1 fruit fly cellular context compared by ENCODE assay signal in genomic region chrX:7000444-7001134, dm6.
TF ChIP-seq lines count a peak whose summit lies in the region.

No protein-coding gene starts in this region.

TF ChIP-seq in whole organism, embryonic, 481 proteins besides CTCF, POLR2A, EP300 and RAD21 (continued from another document and continues in another):
- no peak for TF ChIP-seq Awh (GFP tag; IDR thresholded peaks at IDR 0.05; lab: Robert Waterston, UW)
- TF ChIP-seq Six4 (GFP tag; optimal IDR thresholded peaks at IDR 0.05; lab: Kevin White, UChicago): peak; percentile 16
- TF ChIP-seq lilli (GFP tag; optimal IDR thresholded peaks at IDR 0.05; lab: Kevin White, UChicago): peak; percentile 28
- no peak for TF ChIP-seq mirr (GFP tag; optimal IDR thresholded peaks at IDR 0.05; lab: Kevin White, UChicago)
- no peak for TF ChIP-seq CG14965 (GFP tag; optimal IDR thresholded peaks at IDR 0.05; lab: Kevin White, UChicago; ENCODE audit: borderline replicate concordance)
- TF ChIP-seq slp2 (GFP tag; optimal IDR thresholded peaks at IDR 0.05; lab: Kevin White, UChicago): no peak
- peak; percentile 66 for TF ChIP-seq CG13775 (GFP tag; optimal IDR thresholded peaks at IDR 0.05; lab: Kevin White, UChicago)
- peak; percentile 87 for TF ChIP-seq CG10321 (GFP tag; IDR thresholded peaks at IDR 0.05; lab: Robert Waterston, UW)
- TF ChIP-seq Optix (GFP tag; IDR thresholded peaks at IDR 0.05; lab: Robert Waterston, UW): no peak
- TF ChIP-seq cg (GFP tag; optimal IDR thresholded peaks at IDR 0.05; lab: Kevin White, UChicago): peak; percentile 15
- no peak for TF ChIP-seq esg (GFP tag; conservative IDR thresholded peaks at IDR 0.05; lab: Robert Waterston, UW)
- TF ChIP-seq lbe (GFP tag; optimal IDR thresholded peaks at IDR 0.05; lab: Kevin White, UChicago): no peak
- peak in 1 of 2 experiments; percentile 89 for TF ChIP-seq eve (GFP tag; optimal IDR thresholded peaks at IDR 0.05; lab: Kevin White, UChicago)
- no peak for TF ChIP-seq CG4360 (GFP tag; IDR thresholded peaks at IDR 0.05; lab: Robert Waterston, UW)
- no peak for TF ChIP-seq sob (GFP tag; IDR thresholded peaks at IDR 0.05; lab: Robert Waterston, UW)
- TF ChIP-seq CG30403 (GFP tag; optimal IDR thresholded peaks at IDR 0.05; lab: Kevin White, UChicago): peak; percentile 65
- TF ChIP-seq emc (GFP tag; optimal IDR thresholded peaks at IDR 0.05; lab: Kevin White, UChicago): no peak
- TF ChIP-seq Atf6 (GFP tag; IDR thresholded peaks at IDR 0.05; lab: Robert Waterston, UW): no peak
- no peak for TF ChIP-seq trem (tag; optimal IDR thresholded peaks at IDR 0.05; lab: Kevin White, UChicago)
- TF ChIP-seq ash1 (GFP tag; optimal IDR thresholded peaks at IDR 0.05; lab: Kevin White, UChicago): no peak
- peak; percentile 31 to 43 for TF ChIP-seq Trl (optimal IDR thresholded peaks at IDR 0.05; lab: Kevin White, UChicago)
- TF ChIP-seq Trl (GFP tag; optimal IDR thresholded peaks at IDR 0.05; lab: Kevin White, UChicago): no peak
- TF ChIP-seq CG10366 (GFP tag; IDR thresholded peaks at IDR 0.05; lab: Robert Waterston, UW): no peak
- TF ChIP-seq pros (GFP tag; optimal IDR thresholded peaks at IDR 0.05; lab: Kevin White, UChicago): peak; percentile 89
- TF ChIP-seq ham (GFP tag; IDR thresholded peaks at IDR 0.05; lab: Robert Waterston, UW): no peak
- no peak for TF ChIP-seq pzg (GFP tag; optimal IDR thresholded peaks at IDR 0.05; lab: Kevin White, UChicago)
- peak; percentile 45 for TF ChIP-seq CG12769 (tag; optimal IDR thresholded peaks at IDR 0.05; lab: Kevin White, UChicago)
- peak; percentile 8 for TF ChIP-seq CG1603 (tag; optimal IDR thresholded peaks at IDR 0.05; lab: Kevin White, UChicago)
- TF ChIP-seq CG30431 (GFP tag; optimal IDR thresholded peaks at IDR 0.05; lab: Kevin White, UChicago): no peak
- TF ChIP-seq HLH54F (GFP tag; optimal IDR thresholded peaks at IDR 0.05; lab: Kevin White, UChicago): no peak
- TF ChIP-seq ato (GFP tag; IDR thresholded peaks at IDR 0.05; lab: Robert Waterston, UW; ENCODE audit: partially characterized antibody): no peak
- no peak for TF ChIP-seq az2 (GFP tag; optimal IDR thresholded peaks at IDR 0.05; lab: Kevin White, UChicago)
- TF ChIP-seq stc (GFP tag; IDR thresholded peaks at IDR 0.05; lab: Robert Waterston, UW): 0 out of 2 replicates have a peak, but pooled peaks have one; percentile 11
- TF ChIP-seq nom (GFP tag; optimal IDR thresholded peaks at IDR 0.05; lab: Kevin White, UChicago): peak; percentile 24
- no peak for TF ChIP-seq luna (GFP tag; optimal IDR thresholded peaks at IDR 0.05; lab: Kevin White, UChicago)
- no peak for TF ChIP-seq btn (GFP tag; optimal IDR thresholded peaks at IDR 0.05; lab: Kevin White, UChicago)
- peak; percentile 89 for TF ChIP-seq CG15479 (GFP tag; optimal IDR thresholded peaks at IDR 0.05; lab: Kevin White, UChicago)
- TF ChIP-seq Scr (GFP tag; IDR thresholded peaks at IDR 0.05; lab: Robert Waterston, UW; ENCODE audit: partially characterized antibody): no peak
- TF ChIP-seq pho (GFP tag; optimal IDR thresholded peaks at IDR 0.05; lab: Kevin White, UChicago): peak; percentile 40
- no peak for TF ChIP-seq gt (GFP tag; IDR thresholded peaks at IDR 0.05; lab: Robert Waterston, UW)
- TF ChIP-seq Hr78 (GFP tag; optimal IDR thresholded peaks at IDR 0.05; lab: Kevin White, UChicago): peak in 1 of 2 experiments; percentile 12
- no peak for TF ChIP-seq CG11560 (tag; IDR thresholded peaks at IDR 0.05; lab: Robert Waterston, UW)
- TF ChIP-seq CG1024 (GFP tag; IDR thresholded peaks at IDR 0.05; lab: Robert Waterston, UW): no peak
- TF ChIP-seq shn (GFP tag; optimal IDR thresholded peaks at IDR 0.05; lab: Kevin White, UChicago): peak; percentile 37
- TF ChIP-seq CG8944 (GFP tag; optimal IDR thresholded peaks at IDR 0.05; lab: Kevin White, UChicago): no peak
- TF ChIP-seq CG12236 (GFP tag; optimal IDR thresholded peaks at IDR 0.05; lab: Kevin White, UChicago): peak; percentile 36
- peak; percentile 42 for TF ChIP-seq Hr3 (GFP tag; optimal IDR thresholded peaks at IDR 0.05; lab: Kevin White, UChicago)
- no peak for TF ChIP-seq NK7.1 (GFP tag; optimal IDR thresholded peaks at IDR 0.05; lab: Kevin White, UChicago)
- TF ChIP-seq sc (optimal IDR thresholded peaks at IDR 0.05; lab: Kevin White, UChicago): no peak
- TF ChIP-seq sc (GFP tag; optimal IDR thresholded peaks at IDR 0.05; lab: Kevin White, UChicago): no peak
- TF ChIP-seq eyg (GFP tag; optimal IDR thresholded peaks at IDR 0.05; lab: Kevin White, UChicago): no peak
- no peak for TF ChIP-seq pum (GFP tag; optimal IDR thresholded peaks at IDR 0.05; lab: Kevin White, UChicago)
- no peak for TF ChIP-seq MTF-1 (GFP tag; optimal IDR thresholded peaks at IDR 0.05; lab: Kevin White, UChicago; ENCODE audit: borderline replicate concordance)
- TF ChIP-seq ind (GFP tag; optimal IDR thresholded peaks at IDR 0.05; lab: Kevin White, UChicago): peak; percentile 54
- no peak for TF ChIP-seq gem (tag; optimal IDR thresholded peaks at IDR 0.05; lab: Kevin White, UChicago)
- TF ChIP-seq MESR4 (GFP tag; optimal IDR thresholded peaks at IDR 0.05; lab: Kevin White, UChicago): no peak
- TF ChIP-seq Nf-YB (GFP tag; optimal IDR thresholded peaks at IDR 0.05; lab: Kevin White, UChicago): no peak
- TF ChIP-seq Usf (GFP tag; optimal IDR thresholded peaks at IDR 0.05; lab: Kevin White, UChicago): no peak
- TF ChIP-seq Ssrp (tag; optimal IDR thresholded peaks at IDR 0.05; lab: Kevin White, UChicago): peak; percentile 45
- no peak for TF ChIP-seq CG10959 (GFP tag; IDR thresholded peaks at IDR 0.05; lab: Robert Waterston, UW)
- TF ChIP-seq CG14710 (tag; optimal IDR thresholded peaks at IDR 0.05; lab: Kevin White, UChicago): peak; percentile 48
- TF ChIP-seq CG9727 (GFP tag; optimal IDR thresholded peaks at IDR 0.05; lab: Kevin White, UChicago): peak; percentile 64
- peak; percentile 25 for TF ChIP-seq CG5180 (GFP tag; optimal IDR thresholded peaks at IDR 0.05; lab: Kevin White, UChicago)
- TF ChIP-seq CG13287 (GFP tag; IDR thresholded peaks at IDR 0.05; lab: Robert Waterston, UW; ENCODE audit: partially characterized antibody): no peak
- TF ChIP-seq Sry-δ (GFP tag; optimal IDR thresholded peaks at IDR 0.05; lab: Kevin White, UChicago): peak; percentile 17
- peak; percentile 57; the same call in 2 of the 3 replicates for TF ChIP-seq CG11695 (GFP tag; IDR thresholded peaks at IDR 0.05; lab: Robert Waterston, UW)
- peak; percentile 25 for TF ChIP-seq nerfin-1 (tag; optimal IDR thresholded peaks at IDR 0.05; lab: Kevin White, UChicago)
- TF ChIP-seq CG15073 (GFP tag; optimal IDR thresholded peaks at IDR 0.05; lab: Kevin White, UChicago): no peak
- no peak for TF ChIP-seq aop (GFP tag; IDR thresholded peaks at IDR 0.05; lab: Robert Waterston, UW)
- no peak for TF ChIP-seq Doc2 (GFP tag; IDR thresholded peaks at IDR 0.05; lab: Robert Waterston, UW)
- TF ChIP-seq Tbp (GFP tag; optimal IDR thresholded peaks at IDR 0.05; lab: Kevin White, UChicago): no peak
- peak; percentile 16 for TF ChIP-seq tin (GFP tag; optimal IDR thresholded peaks at IDR 0.05; lab: Kevin White, UChicago)
- no peak for TF ChIP-seq knrl (GFP tag; IDR thresholded peaks at IDR 0.05; lab: Robert Waterston, UW; ENCODE audit: partially characterized antibody)
- TF ChIP-seq CG10431 (GFP tag; optimal IDR thresholded peaks at IDR 0.05; lab: Kevin White, UChicago): no peak
- no peak for TF ChIP-seq yki (optimal IDR thresholded peaks at IDR 0.05; lab: Kevin White, UChicago)
- no peak for TF ChIP-seq p53 (GFP tag; optimal IDR thresholded peaks at IDR 0.05; lab: Kevin White, UChicago)
- no peak for TF ChIP-seq CG6254 (GFP tag; optimal IDR thresholded peaks at IDR 0.05; lab: Kevin White, UChicago)
- TF ChIP-seq her (GFP tag; optimal IDR thresholded peaks at IDR 0.05; lab: Kevin White, UChicago): no peak
- peak; percentile 38 for TF ChIP-seq CG15696 (tag; optimal IDR thresholded peaks at IDR 0.05; lab: Kevin White, UChicago)
- TF ChIP-seq Mrtf (GFP tag; IDR thresholded peaks at IDR 0.05; lab: Robert Waterston, UW): no peak
- no peak for TF ChIP-seq zf30C (GFP tag; optimal IDR thresholded peaks at IDR 0.05; lab: Kevin White, UChicago)
- TF ChIP-seq D19A (tag; optimal IDR thresholded peaks at IDR 0.05; lab: Kevin White, UChicago): peak; percentile 65
- no peak for TF ChIP-seq CG33557 (GFP tag; optimal IDR thresholded peaks at IDR 0.05; lab: Kevin White, UChicago)
- 0 out of 3 replicates have a peak, but pooled peaks have one; percentile 32 for TF ChIP-seq CG11093 (GFP tag; IDR thresholded peaks at IDR 0.05; lab: Robert Waterston, UW)
- TF ChIP-seq B-H1 (GFP tag; IDR thresholded peaks at IDR 0.05; lab: Robert Waterston, UW): no peak
- TF ChIP-seq CG3847 (GFP tag; IDR thresholded peaks at IDR 0.05; lab: Robert Waterston, UW): no peak
- TF ChIP-seq Xrp1 (GFP tag; IDR thresholded peaks at IDR 0.05; lab: Robert Waterston, UW): no peak
- TF ChIP-seq danr (GFP tag; IDR thresholded peaks at IDR 0.05; lab: Robert Waterston, UW): no peak
- TF ChIP-seq gcm2 (GFP tag; optimal IDR thresholded peaks at IDR 0.05; lab: Kevin White, UChicago): no peak
- peak; percentile 47 for TF ChIP-seq nmo (GFP tag; optimal IDR thresholded peaks at IDR 0.05; lab: Kevin White, UChicago)
- TF ChIP-seq CG8765 (GFP tag; IDR thresholded peaks at IDR 0.05; lab: Robert Waterston, UW): no peak
- TF ChIP-seq mam (GFP tag; optimal IDR thresholded peaks at IDR 0.05; lab: Kevin White, UChicago): no peak
- TF ChIP-seq CG13624 (GFP tag; optimal IDR thresholded peaks at IDR 0.05; lab: Kevin White, UChicago): no peak
- TF ChIP-seq Eip74EF (GFP tag; optimal IDR thresholded peaks at IDR 0.05; lab: Kevin White, UChicago): no peak
- no peak for TF ChIP-seq chn (GFP tag; optimal IDR thresholded peaks at IDR 0.05; lab: Kevin White, UChicago)
- TF ChIP-seq Pdp1 (GFP tag; optimal IDR thresholded peaks at IDR 0.05; lab: Kevin White, UChicago): no peak
- no peak for TF ChIP-seq hth (optimal IDR thresholded peaks at IDR 0.05; lab: Kevin White, UChicago)
- TF ChIP-seq Bgb (GFP tag; IDR thresholded peaks at IDR 0.05; lab: Robert Waterston, UW; ENCODE audit: partially characterized antibody): peak; percentile 8; the same call in 1 of the 2 replicates
- no peak for TF ChIP-seq Dp (GFP tag; optimal IDR thresholded peaks at IDR 0.05; lab: Kevin White, UChicago)
- TF ChIP-seq C15 (GFP tag; IDR thresholded peaks at IDR 0.05; lab: Robert Waterston, UW): no peak
- TF ChIP-seq ab (GFP tag; optimal IDR thresholded peaks at IDR 0.05; lab: Kevin White, UChicago): no peak
- TF ChIP-seq Spps (tag; optimal IDR thresholded peaks at IDR 0.05; lab: Kevin White, UChicago): no peak
- no peak for TF ChIP-seq CG17568 (GFP tag; optimal IDR thresholded peaks at IDR 0.05; lab: Kevin White, UChicago)
- no peak for TF ChIP-seq CG6683 (GFP tag; optimal IDR thresholded peaks at IDR 0.05; lab: Kevin White, UChicago)
- peak; percentile 18 for TF ChIP-seq CG3281 (GFP tag; optimal IDR thresholded peaks at IDR 0.05; lab: Kevin White, UChicago)
- no peak for TF ChIP-seq caup (GFP tag; optimal IDR thresholded peaks at IDR 0.05; lab: Kevin White, UChicago; ENCODE audit: severe bottlenecking)
- TF ChIP-seq Hey (tag; optimal IDR thresholded peaks at IDR 0.05; lab: Kevin White, UChicago): no peak
- TF ChIP-seq wdn (GFP tag; IDR thresholded peaks at IDR 0.05; lab: Robert Waterston, UW): no peak
- no peak for TF ChIP-seq ken (GFP tag; IDR thresholded peaks at IDR 0.05; lab: Robert Waterston, UW)
- no peak for TF ChIP-seq Nf-YC (tag; optimal IDR thresholded peaks at IDR 0.05; lab: Kevin White, UChicago)
- no peak for TF ChIP-seq hb (GFP tag; IDR thresholded peaks at IDR 0.05; lab: Robert Waterston, UW; ENCODE audit: partially characterized antibody)
- no peak for TF ChIP-seq fd64A (GFP tag; optimal IDR thresholded peaks at IDR 0.05; lab: Kevin White, UChicago)
- no peak for TF ChIP-seq onecut (GFP tag; IDR thresholded peaks at IDR 0.05; lab: Robert Waterston, UW)
- no peak for TF ChIP-seq MBD-R2 (GFP tag; IDR thresholded peaks at IDR 0.05; lab: Robert Waterston, UW)
- TF ChIP-seq CG34224 (GFP tag; IDR thresholded peaks at IDR 0.05; lab: Robert Waterston, UW; ENCODE audit: partially characterized antibody): no peak
- no peak for TF ChIP-seq hbn (GFP tag; IDR thresholded peaks at IDR 0.05; lab: Robert Waterston, UW; ENCODE audit: partially characterized antibody)
- TF ChIP-seq zfh2 (GFP tag; optimal IDR thresholded peaks at IDR 0.05; lab: Kevin White, UChicago): peak; percentile 0
- TF ChIP-seq CG3838 (GFP tag; optimal IDR thresholded peaks at IDR 0.05; lab: Kevin White, UChicago): no peak
- peak; percentile 49 for TF ChIP-seq CG10267 (tag; optimal IDR thresholded peaks at IDR 0.05; lab: Kevin White, UChicago)
- peak; percentile 3 for TF ChIP-seq odd (GFP tag; optimal IDR thresholded peaks at IDR 0.05; lab: Kevin White, UChicago)
- TF ChIP-seq sim (GFP tag; IDR thresholded peaks at IDR 0.05; lab: Robert Waterston, UW): no peak
- no peak for TF ChIP-seq Sox102F (GFP tag; optimal IDR thresholded peaks at IDR 0.05; lab: Kevin White, UChicago)
- peak; percentile 68 for TF ChIP-seq pfk (GFP tag; optimal IDR thresholded peaks at IDR 0.05; lab: Kevin White, UChicago)
- no peak for TF ChIP-seq gce (GFP tag; IDR thresholded peaks at IDR 0.05; lab: Robert Waterston, UW)
- no peak for TF ChIP-seq CG9817 (tag; optimal IDR thresholded peaks at IDR 0.05; lab: Kevin White, UChicago)
- TF ChIP-seq D19B (GFP tag; optimal IDR thresholded peaks at IDR 0.05; lab: Kevin White, UChicago): peak; percentile 91
- no peak for TF ChIP-seq lov (optimal IDR thresholded peaks at IDR 0.05; lab: Kevin White, UChicago)
- TF ChIP-seq lov (GFP tag; IDR thresholded peaks at IDR 0.05; lab: Robert Waterston, UW): no peak
- TF ChIP-seq B-H2 (GFP tag; optimal IDR thresholded peaks at IDR 0.05; lab: Kevin White, UChicago): no peak
- TF ChIP-seq abd-A (tag; optimal IDR thresholded peaks at IDR 0.05; lab: Kevin White, UChicago): no peak
- TF ChIP-seq tgo (GFP tag; IDR thresholded peaks at IDR 0.05; lab: Robert Waterston, UW): no peak
- peak; percentile 32 for TF ChIP-seq Hmr (GFP tag; optimal IDR thresholded peaks at IDR 0.05; lab: Kevin White, UChicago)
- TF ChIP-seq Sry-β (GFP tag; optimal IDR thresholded peaks at IDR 0.05; lab: Kevin White, UChicago): no peak
- TF ChIP-seq CG6689 (GFP tag; IDR thresholded peaks at IDR 0.05; lab: Robert Waterston, UW): no peak
- TF ChIP-seq chif (GFP tag; optimal IDR thresholded peaks at IDR 0.05; lab: Kevin White, UChicago): peak in 1 of 2 experiments; percentile 13
- TF ChIP-seq CG3407 (GFP tag; optimal IDR thresholded peaks at IDR 0.05; lab: Kevin White, UChicago): no peak
- TF ChIP-seq stwl (tag; optimal IDR thresholded peaks at IDR 0.05; lab: Kevin White, UChicago): no peak
